Worm (Caenorhabditis elegans): ENCODE measurements around the gene ZK896.1.

DNA sequence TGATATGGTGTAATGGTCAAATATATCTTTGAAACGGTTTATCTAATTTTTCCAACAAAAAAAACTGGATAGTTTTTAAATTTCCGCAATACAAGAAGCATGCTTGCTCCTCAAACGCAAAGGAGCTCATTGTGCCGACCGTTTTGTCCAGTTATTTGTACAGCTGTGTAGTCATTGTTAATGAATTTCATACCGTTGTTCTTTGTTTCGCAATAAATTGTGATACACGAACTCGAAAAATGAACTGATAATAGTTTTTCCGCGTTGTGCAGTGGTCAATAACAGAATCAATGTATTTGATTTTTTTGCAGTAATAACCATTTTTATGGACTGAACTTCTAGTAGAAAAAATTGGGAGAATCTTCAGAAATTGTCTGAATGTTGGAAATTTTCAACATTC lies 23.7 kb upstream of the ZK896.1 start:
- TF ChIP-seq aha-1 (tag) (no peak), php-3 (GFP tag; IDR thresholded peaks at IDR 0.05) (no peak), snpc-4 (tag; optimal IDR thresholded peaks at IDR 0.05) (no peak), nhr-6 (tag; optimal IDR thresholded peaks at IDR 0.05) (no peak), dmd-8 (GFP tag; IDR thresholded peaks at IDR 0.05) (no peak)

Data from whole organism, L4 larva.